Worm (Caenorhabditis elegans): Measurements from ENCODE around the gene his-60.
A peak's percentile ranks its signal among the peaks of the same experiment; 100 is the strongest.

Gene his-60

ce11 chrIV:7503322-7503721 is 15.5 kb upstream of the his-60 start, which contains the start of gene glt-6:
TSS of gene glt-6 (plus strand) at chrIV:7503622.
- TF ChIP-seq mep-1 (tag; optimal IDR thresholded peaks at IDR 0.05) (no peak), tlp-1 (tag; optimal IDR thresholded peaks at IDR 0.05) (no peak), nhr-84 (tag; optimal IDR thresholded peaks at IDR 0.05) (no peak), F16B12.6 (tag; optimal IDR thresholded peaks at IDR 0.05) (no peak), efl-3 (GFP tag; optimal IDR thresholded peaks at IDR 0.05) (no peak), zag-1 (tag; optimal IDR thresholded peaks at IDR 0.05) (no peak), unc-62 (GFP tag; optimal IDR thresholded peaks at IDR 0.05) (no peak), hlh-17 (GFP tag; optimal IDR thresholded peaks at IDR 0.05; ENCODE audit: borderline replicate concordance) (no peak), ceh-90 (tag; optimal IDR thresholded peaks at IDR 0.05) (no peak), ztf-4 (tag; optimal IDR thresholded peaks at IDR 0.05) (no peak), mdl-1 (tag; optimal IDR thresholded peaks at IDR 0.05) (no peak), isw-1 (GFP tag; IDR thresholded peaks at IDR 0.05) (no peak), nhr-77 (tag; optimal IDR thresholded peaks at IDR 0.05) (no peak), fkh-4 (tag; optimal IDR thresholded peaks at IDR 0.05; ENCODE audit: borderline replicate concordance) (no peak), jun-1 (tag; optimal IDR thresholded peaks at IDR 0.05) (no peak), tbx-2 (tag; optimal IDR thresholded peaks at IDR 0.05) (no peak), xbp-1 (tag; optimal IDR thresholded peaks at IDR 0.05) (no peak)

- peak; percentile 21 for TF ChIP-seq elt-2 (tag; optimal IDR thresholded peaks at IDR 0.05)
- TF ChIP-seq efl-3 (GFP tag; optimal IDR thresholded peaks at IDR 0.05) = no peak
Observed at ce11 chrIV:7501337-7501736, 13.5 kb upstream of the his-60 start, which contains the start of gene F55G1.15. TSS of gene F55G1.15 (minus strand) at chrIV:7501437.

- TF ChIP-seq hpl-2 (GFP tag; optimal IDR thresholded peaks at IDR 0.05) (no peak), efl-1 (optimal IDR thresholded peaks at IDR 0.05) (no peak), efl-1 (GFP tag; optimal IDR thresholded peaks at IDR 0.05 in 1 of 2) (peak in 1 of 2 experiments; percentile 82)
Observed at ce11 chrIV:7500924-7501323, 13.1 kb upstream of the his-60 start.

ce11 chrIV:7499302-7499701 is 11.5 kb upstream of the his-60 start:
- TF ChIP-seq grh-1 (GFP tag; IDR thresholded peaks at IDR 0.05) (no peak), ztf-11 (tag; optimal IDR thresholded peaks at IDR 0.05) (no peak), efl-1 (optimal IDR thresholded peaks at IDR 0.05) (no peak), efl-1 (GFP tag; optimal IDR thresholded peaks at IDR 0.05 in 1 of 2) (peak in 1 of 2 experiments; percentile 61), efl-3 (GFP tag; optimal IDR thresholded peaks at IDR 0.05) (no peak), snpc-4 (tag; optimal IDR thresholded peaks at IDR 0.05) (peak; percentile 84)

- TF ChIP-seq nhr-71 (tag; optimal IDR thresholded peaks at IDR 0.05) = no peak
- no peak for TF ChIP-seq tlp-1 (tag; optimal IDR thresholded peaks at IDR 0.05)
- TF ChIP-seq elt-3 (tag; optimal IDR thresholded peaks at IDR 0.05) = no peak
- no peak for TF ChIP-seq nhr-84 (tag; optimal IDR thresholded peaks at IDR 0.05)
- TF ChIP-seq snu-23 (GFP tag; optimal IDR thresholded peaks at IDR 0.05) = no peak
- no peak for TF ChIP-seq vab-15 (tag; optimal IDR thresholded peaks at IDR 0.05)
- TF ChIP-seq C34B4.2 (tag; optimal IDR thresholded peaks at IDR 0.05) = no peak
- TF ChIP-seq ceh-82 (tag; optimal IDR thresholded peaks at IDR 0.05) = no peak
- no peak for TF ChIP-seq Y116A8C.19 (tag; optimal IDR thresholded peaks at IDR 0.05; ENCODE audit: borderline replicate concordance)
- no peak for TF ChIP-seq skn-1 (tag; optimal IDR thresholded peaks at IDR 0.05)
- TF ChIP-seq nhr-76 (tag; optimal IDR thresholded peaks at IDR 0.05) = no peak
- no peak for TF ChIP-seq nhr-12 (tag; optimal IDR thresholded peaks at IDR 0.05)
- no peak for TF ChIP-seq lin-39 (tag; optimal IDR thresholded peaks at IDR 0.05)
- TF ChIP-seq tbx-2 (tag; optimal IDR thresholded peaks at IDR 0.05) = no peak
- no peak for TF ChIP-seq ceh-63 (GFP tag; optimal IDR thresholded peaks at IDR 0.05)
- TF ChIP-seq egl-13 (tag; optimal IDR thresholded peaks at IDR 0.05) = no peak
- no peak for TF ChIP-seq ces-1 (GFP tag; optimal IDR thresholded peaks at IDR 0.05)
- TF ChIP-seq unc-86 (tag; optimal IDR thresholded peaks at IDR 0.05) = no peak
Observed at ce11 chrIV:7497750-7498149, 10.0 kb upstream of the his-60 start, which contains the start of gene egas-4. TSS of gene egas-4 (minus strand) at chrIV:7497850.
